Fruit fly (Drosophila melanogaster) whole organism, embryonic: ENCODE data around the gene CG32196.

Experiments used
- Awh ChIP-seq: fragments of 200-800 bp; sonication (Bioruptor generic); IDR thresholded peaks from 2 replicates; pipeline ENCODE4, ENCODE4 v1.3.6; 2022; ENCODE audit warnings: missing biosample characterization, missing genetic modification characterization
- Bdp1 ChIP-seq: fragments of 200-800 bp; sonication (Bioruptor generic); optimal IDR thresholded peaks from 3 replicates; lab custom pipeline; 2016; ENCODE audit warnings: missing biosample characterization, missing genetic modification characterization
- C15 ChIP-seq: fragments of 200-800 bp; sonication (Bioruptor generic); IDR thresholded peaks from 3 replicates; pipeline ENCODE4 v1.3.6; 2022; ENCODE audit warnings: missing biosample characterization, missing genetic modification characterization
- CG10267 ChIP-seq: fragments of 200-800 bp; sonication (Bioruptor generic); optimal IDR thresholded peaks from 2 replicates; lab custom pipeline; 2018; ENCODE audit warnings: missing biosample characterization, mild to moderate bottlenecking, missing genetic modification characterization, moderate library complexity
- CG10274 ChIP-seq: fragments of 200-800 bp; sonication (Bioruptor generic); optimal IDR thresholded peaks from 3 replicates; lab custom pipeline; 2017; ENCODE audit warnings: missing biosample characterization, mild to moderate bottlenecking, missing genetic modification characterization
- CG10654 ChIP-seq: fragments of 200-800 bp; sonication (Bioruptor generic); optimal IDR thresholded peaks from 2 replicates; lab custom pipeline; 2016; ENCODE audit warnings: missing biosample characterization, missing genetic modification characterization
- CG11696 ChIP-seq: fragments of 200-800 bp; sonication (Bioruptor generic); IDR thresholded peaks from 2 replicates; pipeline ENCODE4 v1.3.6; 2022; ENCODE audit warnings: missing biosample characterization, missing genetic modification characterization
- CG15073 ChIP-seq: fragments of 200-800 bp; sonication (Bioruptor generic); optimal IDR thresholded peaks from 2 replicates; lab custom pipeline; 2016; ENCODE audit warnings: missing biosample characterization, missing genetic modification characterization
- CG15269 ChIP-seq: fragments of 200-800 bp; sonication (Bioruptor generic); optimal IDR thresholded peaks from 2 replicates; lab custom pipeline; 2018; ENCODE audit warnings: missing biosample characterization, mild to moderate bottlenecking, missing genetic modification characterization, moderate library complexity
- CG16779 ChIP-seq: fragments of 200-800 bp; sonication (Bioruptor generic); IDR thresholded peaks from 2 replicates; pipeline ENCODE4 v1.3.6; 2022; ENCODE audit warnings: missing biosample characterization, missing genetic modification characterization
- CG3163 ChIP-seq: fragments of 200-800 bp; sonication (Bioruptor generic); optimal IDR thresholded peaks from 3 replicates; lab custom pipeline; 2016; ENCODE audit warnings: missing biosample characterization, missing genetic modification characterization
- CG32532 ChIP-seq: fragments of 200-800 bp; sonication (Bioruptor generic); IDR thresholded peaks from 2 replicates; pipeline ENCODE4 v1.3.6; 2022; ENCODE audit warnings: missing biosample characterization, missing genetic modification characterization
- CG32772 ChIP-seq: fragments of 200-800 bp; sonication (Bioruptor generic); IDR thresholded peaks from 2 replicates; pipeline ENCODE4 v1.3.6; 2022; ENCODE audit warnings: missing biosample characterization, missing genetic modification characterization
- CG3407 ChIP-seq: fragments of 200-800 bp; sonication (Bioruptor generic); optimal IDR thresholded peaks from 2 replicates; lab custom pipeline; 2018; ENCODE audit warnings: missing biosample characterization, mild to moderate bottlenecking, missing genetic modification characterization
- CG34376 ChIP-seq: fragments of 200-800 bp; sonication (Bioruptor generic); optimal IDR thresholded peaks from 2 replicates; lab custom pipeline; 2018; ENCODE audit warnings: missing biosample characterization, mild to moderate bottlenecking, missing genetic modification characterization
- CG4328 ChIP-seq: fragments of 200-800 bp; sonication (Bioruptor generic); optimal IDR thresholded peaks from 3 replicates; lab custom pipeline; 2017; ENCODE audit warnings: missing biosample characterization, missing genetic modification reagents, missing genetic modification characterization
- CG43689 ChIP-seq: fragments of 200-800 bp; sonication (Bioruptor generic); IDR thresholded peaks from 2 replicates; pipeline ENCODE4 v1.3.6; 2022; ENCODE audit warnings: missing biosample characterization, missing genetic modification characterization
- CG4424 ChIP-seq: fragments of 200-800 bp; sonication (Bioruptor generic); optimal IDR thresholded peaks from 3 replicates; lab custom pipeline; 2016; ENCODE audit warnings: missing biosample characterization, missing genetic modification characterization
- CG6654 ChIP-seq: fragments of 200-800 bp; sonication (Bioruptor generic); optimal IDR thresholded peaks from 2 replicates; lab custom pipeline; 2017; ENCODE audit warnings: missing biosample characterization, mild to moderate bottlenecking, missing genetic modification characterization
- CG8765 ChIP-seq: fragments of 200-800 bp; sonication (Bioruptor generic); IDR thresholded peaks from 2 replicates; pipeline ENCODE4 v1.3.6; 2022; ENCODE audit warnings: missing biosample characterization, missing genetic modification characterization
- CG8924 ChIP-seq: fragments of 200-800 bp; optimal IDR thresholded peaks from 3 replicates; lab custom pipeline; 2019; ENCODE audit warnings: missing biosample characterization, mild to moderate bottlenecking, missing genetic modification characterization, moderate library complexity
- H15 ChIP-seq: fragments of 200-800 bp; sonication (Bioruptor generic); IDR thresholded peaks from 3 replicates; pipeline ENCODE4 v1.3.6; 2022; ENCODE audit warnings: missing biosample characterization, missing genetic modification characterization
- Hsf ChIP-seq: fragments of 200-800 bp; sonication (Bioruptor generic); optimal IDR thresholded peaks from 3 replicates; lab custom pipeline; 2016; ENCODE audit warnings: missing biosample characterization, missing genetic modification characterization
- Med ChIP-seq: fragments of 200-800 bp; sonication (Bioruptor generic); peaks from one replicate; lab custom pipeline; 2016; ENCODE audit warnings: missing biosample characterization, missing genetic modification characterization, mild to moderate bottlenecking, inconsistent platforms, moderate library complexity
- NC2α ChIP-seq: fragments of 200-800 bp; sonication (Bioruptor generic); optimal IDR thresholded peaks from 2 replicates; lab custom pipeline; 2016; ENCODE audit warnings: missing biosample characterization, missing genetic modification characterization
- Pdp1 ChIP-seq, 2 experiments: fragments of 200-800 bp; sonication (Bioruptor generic); optimal IDR thresholded peaks; 3 replicates each; lab custom pipeline; 2016; ENCODE audit warnings: missing biosample characterization in 2 of 2, missing genetic modification characterization in 2 of 2, mild to moderate bottlenecking in 1 of 2, moderate library complexity in 1 of 2
- Sin3A ChIP-seq: fragments of >200 bp; optimal IDR thresholded peaks from 2 replicates; lab custom pipeline; 2018
- ac ChIP-seq: fragments of 200-800 bp; sonication (Bioruptor generic); optimal IDR thresholded peaks from 3 replicates; lab custom pipeline; 2017; ENCODE audit warnings: missing biosample characterization, mild to moderate bottlenecking, missing genetic modification characterization
- btn ChIP-seq: fragments of 200-800 bp; sonication (Bioruptor generic); optimal IDR thresholded peaks from 2 replicates; lab custom pipeline; 2016; ENCODE audit warnings: missing biosample characterization, missing genetic modification characterization
- cg ChIP-seq: fragments of 200-800 bp; sonication (Bioruptor generic); optimal IDR thresholded peaks from 3 replicates; lab custom pipeline; 2019; ENCODE audit warnings: missing biosample characterization, mild to moderate bottlenecking, missing genetic modification characterization, moderate library complexity
- chn ChIP-seq: fragments of 200-800 bp; sonication (Bioruptor generic); optimal IDR thresholded peaks from 2 replicates; lab custom pipeline; 2016; ENCODE audit warnings: missing biosample characterization, missing genetic modification characterization
- crc ChIP-seq: fragments of 200-800 bp; sonication (Bioruptor generic); optimal IDR thresholded peaks from 2 replicates; lab custom pipeline; 2016; ENCODE audit warnings: missing biosample characterization, missing genetic modification characterization
- croc ChIP-seq: fragments of 200-800 bp; sonication (Bioruptor generic); conservative IDR thresholded peaks from 3 replicates; pipeline ENCODE4 v1.3.6; 2022; ENCODE audit warnings: missing biosample characterization, missing genetic modification characterization
- dati ChIP-seq: fragments of 200-800 bp; sonication (Bioruptor generic); IDR thresholded peaks from 2 replicates; pipeline ENCODE4 v1.3.6; 2022; ENCODE audit warnings: missing biosample characterization, missing genetic modification characterization
- eyg ChIP-seq: fragments of 200-800 bp; sonication (Bioruptor generic); optimal IDR thresholded peaks from 3 replicates; lab custom pipeline; 2016; ENCODE audit warnings: missing biosample characterization, missing genetic modification characterization
- grau ChIP-seq: fragments of 200-800 bp; optimal IDR thresholded peaks from 3 replicates; lab custom pipeline; 2019; ENCODE audit warnings: missing biosample characterization, mild to moderate bottlenecking, missing genetic modification characterization, moderate library complexity
- h ChIP-seq: fragments of >200 bp; optimal IDR thresholded peaks from 2 replicates; lab custom pipeline; 2017
- luna ChIP-seq: fragments of 200-800 bp; sonication (Bioruptor generic); optimal IDR thresholded peaks from 2 replicates; lab custom pipeline; 2016; ENCODE audit warnings: missing biosample characterization, missing genetic modification characterization
- maf-S ChIP-seq: fragments of 200-800 bp; sonication (Bioruptor generic); optimal IDR thresholded peaks from 2 replicates; lab custom pipeline; 2016; ENCODE audit warnings: missing biosample characterization, missing genetic modification characterization
- nerfin-1 ChIP-seq: fragments of 200-800 bp; sonication (Bioruptor generic); optimal IDR thresholded peaks from 3 replicates; lab custom pipeline; 2019; ENCODE audit warnings: missing biosample characterization, mild to moderate bottlenecking, missing genetic modification characterization, moderate library complexity
- nerfin-2 ChIP-seq: fragments of 200-800 bp; sonication (Bioruptor generic); IDR thresholded peaks from 2 replicates; pipeline ENCODE4 v1.3.6; 2022; ENCODE audit warnings: missing biosample characterization, missing genetic modification characterization; ENCODE audit not compliant: partially characterized antibody
- oc ChIP-seq: fragments of 200-800 bp; sonication (Bioruptor generic); optimal IDR thresholded peaks from 2 replicates; lab custom pipeline; 2018; ENCODE audit warnings: missing biosample characterization, mild to moderate bottlenecking, missing genetic modification characterization, moderate library complexity
- org-1 ChIP-seq: fragments of 200-800 bp; sonication (Bioruptor generic); optimal IDR thresholded peaks from 2 replicates; lab custom pipeline; 2017; ENCODE audit warnings: missing biosample characterization, missing genetic modification characterization
- otp ChIP-seq: fragments of 200-800 bp; sonication (Bioruptor generic); IDR thresholded peaks from 3 replicates; pipeline ENCODE4, ENCODE4 v1.3.6; 2022; ENCODE audit warnings: missing biosample characterization, missing genetic modification characterization
- phol ChIP-seq: fragments of 200-800 bp; sonication (Bioruptor generic); optimal IDR thresholded peaks from 3 replicates; lab custom pipeline; 2018; ENCODE audit warnings: missing biosample characterization, mild to moderate bottlenecking, missing genetic modification characterization, moderate library complexity
- sd ChIP-seq: fragments of 200-800 bp; sonication (Bioruptor generic); optimal IDR thresholded peaks from 3 replicates; lab custom pipeline; 2018; ENCODE audit warnings: missing biosample characterization, mild to moderate bottlenecking, missing genetic modification characterization, moderate library complexity
- sima ChIP-seq: fragments of 200-800 bp; sonication (Bioruptor generic); optimal IDR thresholded peaks from 2 replicates; lab custom pipeline; 2016; ENCODE audit warnings: missing biosample characterization, missing genetic modification characterization
- sisA ChIP-seq: fragments of 200-800 bp; sonication (Bioruptor generic); IDR thresholded peaks from 2 replicates; pipeline ENCODE4 v1.3.6; 2022; ENCODE audit warnings: missing biosample characterization, missing genetic modification characterization
- stwl ChIP-seq: fragments of 200-800 bp; sonication (Bioruptor generic); optimal IDR thresholded peaks from 3 replicates; lab custom pipeline; 2018; ENCODE audit warnings: missing biosample characterization, mild to moderate bottlenecking, missing genetic modification characterization, moderate library complexity
- tap ChIP-seq: fragments of 200-800 bp; optimal IDR thresholded peaks from 3 replicates; lab custom pipeline; 2019; ENCODE audit warnings: missing biosample characterization, mild to moderate bottlenecking, missing genetic modification characterization, moderate library complexity
- usp ChIP-seq: fragments of >200 bp; optimal IDR thresholded peaks from 2 replicates; lab custom pipeline; 2017; ENCODE audit warnings: missing biosample characterization, missing genetic modification characterization
- wdn ChIP-seq: fragments of 200-800 bp; sonication (Bioruptor generic); IDR thresholded peaks from 2 replicates; pipeline ENCODE4 v1.3.6; 2022; ENCODE audit warnings: missing biosample characterization, missing genetic modification characterization
- zen ChIP-seq: fragments of 200-800 bp; sonication (Bioruptor generic); optimal IDR thresholded peaks from 3 replicates; lab custom pipeline; 2018; ENCODE audit warnings: missing biosample characterization, mild to moderate bottlenecking, missing genetic modification characterization, moderate library complexity

Gene CG32196

DNA sequence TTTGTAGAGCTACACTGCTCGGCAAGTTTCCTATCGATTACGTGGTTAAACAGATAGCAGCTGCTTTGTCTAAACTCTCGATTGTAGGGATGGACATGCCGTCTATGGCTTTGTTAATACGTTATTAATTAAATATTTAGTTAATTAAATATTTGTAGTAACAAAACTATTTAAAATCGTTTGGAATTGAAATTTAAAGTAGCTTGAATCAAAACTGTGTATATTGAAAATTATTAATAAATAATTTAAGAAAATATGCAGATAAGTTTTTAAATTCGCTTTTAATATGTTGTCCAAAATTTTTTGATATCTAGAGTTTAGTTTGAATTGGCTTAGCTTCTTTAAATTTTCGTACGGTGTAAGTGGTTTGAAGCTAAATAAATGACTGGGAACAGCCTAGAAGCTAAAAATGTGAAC, at the start of gene CG32196 (continued):
- TF ChIP-seq Hsf (GFP tag; lab: Kevin White, UChicago) (peak; percentile 44), C15 (GFP tag; lab: Robert Waterston, UW) (no peak), CG11696 (peak; percentile 52; the same call in 1 of the 2 replicates), wdn (GFP tag; lab: Robert Waterston, UW) (peak; percentile 69), phol (tag; lab: Kevin White, UChicago) (peak; percentile 95), CG4424 (GFP tag; lab: Kevin White, UChicago) (peak; percentile 72), CG10274 (GFP tag; lab: Kevin White, UChicago) (peak; percentile 33), eyg (GFP tag; lab: Kevin White, UChicago) (no peak), croc (peak; percentile 77), Awh (GFP tag; lab: Robert Waterston, UW) (peak; percentile 74), grau (peak; percentile 93), CG15269 (tag; lab: Kevin White, UChicago) (peak; percentile 90), sd (tag; lab: Kevin White, UChicago) (peak; percentile 78), Bdp1 (GFP tag; lab: Kevin White, UChicago) (no peak), crc (GFP tag; lab: Kevin White, UChicago) (no peak), stwl (tag; lab: Kevin White, UChicago) (peak; percentile 13), cg (GFP tag; lab: Kevin White, UChicago) (no peak), CG10654 (peak; percentile 67), zen (tag; lab: Kevin White, UChicago) (peak; percentile 76), CG3407 (peak; percentile 73), Sin3A (no peak), CG43689 (0 out of 2 replicates have a peak, but pooled peaks have one; percentile 42), h (lab: Kevin White, UChicago) (no peak), CG3163 (GFP tag; lab: Kevin White, UChicago) (no peak), org-1 (peak; percentile 68), Pdp1 (GFP tag; optimal IDR thresholded peaks at IDR 0.05; lab: Kevin White, UChicago) (peak; percentile 4 to 39), ac (GFP tag; lab: Kevin White, UChicago) (no peak), sisA (GFP tag; lab: Robert Waterston, UW) (peak; percentile 81), CG32532 (GFP tag; lab: Robert Waterston, UW) (peak; percentile 88), usp (GFP tag; lab: Kevin White, UChicago) (no peak), btn (GFP tag; lab: Kevin White, UChicago) (no peak), luna (GFP tag; lab: Kevin White, UChicago) (no peak), CG32772 (peak; percentile 74), nerfin-2 (GFP tag; lab: Robert Waterston, UW) (no peak), H15 (peak; percentile 80; the same call in 1 of the 3 replicates), CG15073 (GFP tag; lab: Kevin White, UChicago) (no peak), CG34376 (peak; percentile 38), Med (no peak), tap (tag; lab: Kevin White, UChicago) (peak; percentile 81), otp (no peak), CG8765 (GFP tag; lab: Robert Waterston, UW) (no peak; the same call in 1 of the 2 replicates), CG8924 (tag; lab: Kevin White, UChicago) (peak; percentile 90), NC2α (GFP tag; lab: Kevin White, UChicago) (no peak), maf-S (GFP tag; lab: Kevin White, UChicago) (no peak), chn (GFP tag; lab: Kevin White, UChicago) (no peak), CG6654 (GFP tag; lab: Kevin White, UChicago) (peak; percentile 26), sima (GFP tag; lab: Kevin White, UChicago) (no peak), CG16779 (GFP tag; lab: Robert Waterston, UW) (no peak), CG4328 (GFP tag; lab: Kevin White, UChicago) (peak; percentile 71), nerfin-1 (tag; lab: Kevin White, UChicago) (peak; percentile 87), oc (tag; lab: Kevin White, UChicago) (peak; percentile 86), CG10267 (tag; lab: Kevin White, UChicago) (peak; percentile 82), dati (GFP tag; lab: Robert Waterston, UW) (no peak)
